Fruit fly (Drosophila melanogaster) whole organism, embryonic: ENCODE data around the gene EMC3.
A peak's percentile ranks its signal among the peaks of the same experiment; 100 is the strongest.

Experiments
- CG10366 ChIP-seq: fragments of 200-800 bp; sonication (Bioruptor generic); IDR thresholded peaks from 2 replicates; pipeline ENCODE4 v1.3.6; 2022; ENCODE audit warnings: missing biosample characterization, missing genetic modification characterization
- CG10543 ChIP-seq: fragments of 200-800 bp; sonication (Bioruptor generic); optimal IDR thresholded peaks from 3 replicates; lab custom pipeline; 2017; ENCODE audit warnings: missing biosample characterization, mild to moderate bottlenecking, missing genetic modification characterization, moderate library complexity
- CG10565 ChIP-seq: fragments of 200-800 bp; sonication (Bioruptor generic); optimal IDR thresholded peaks from 3 replicates; lab custom pipeline; 2016; ENCODE audit warnings: missing biosample characterization, mild to moderate bottlenecking, missing genetic modification characterization
- CG10654 ChIP-seq: fragments of 200-800 bp; sonication (Bioruptor generic); optimal IDR thresholded peaks from 2 replicates; lab custom pipeline; 2016; ENCODE audit warnings: missing biosample characterization, missing genetic modification characterization
- CG11560 ChIP-seq: fragments of 200-800 bp; sonication (Bioruptor generic); IDR thresholded peaks from 3 replicates; pipeline ENCODE4 v1.3.6; 2022; ENCODE audit warnings: missing biosample characterization, missing genetic modification characterization
- CG12071 ChIP-seq: fragments of 200-800 bp; sonication (Bioruptor generic); optimal IDR thresholded peaks from 3 replicates; lab custom pipeline; 2018; ENCODE audit warnings: missing biosample characterization, mild to moderate bottlenecking, missing genetic modification characterization
- CG12104 ChIP-seq: fragments of 200-800 bp; sonication (Bioruptor generic); optimal IDR thresholded peaks from 3 replicates; lab custom pipeline; 2016; ENCODE audit warnings: missing biosample characterization, missing genetic modification characterization
- CG12219 ChIP-seq: fragments of 200-800 bp; sonication (Bioruptor generic); optimal IDR thresholded peaks from 3 replicates; lab custom pipeline; 2018; ENCODE audit warnings: missing biosample characterization, mild to moderate bottlenecking, missing genetic modification characterization
- CG16813 ChIP-seq: fragments of 200-800 bp; sonication (Bioruptor generic); IDR thresholded peaks from 3 replicates; pipeline ENCODE4 v1.3.6; 2022; ENCODE audit warnings: missing biosample characterization, missing genetic modification characterization; ENCODE audit not compliant: partially characterized antibody
- CG16815 ChIP-seq: fragments of 200-800 bp; sonication (Bioruptor generic); optimal IDR thresholded peaks from 3 replicates; lab custom pipeline; 2017; ENCODE audit warnings: missing biosample characterization, mild to moderate bottlenecking, missing genetic modification characterization
- CG17328 ChIP-seq: fragments of 200-800 bp; sonication (Bioruptor generic); IDR thresholded peaks from 2 replicates; pipeline ENCODE4 v1.3.6; 2022; ENCODE audit warnings: missing biosample characterization, missing genetic modification characterization
- CG17829 ChIP-seq: fragments of 200-800 bp; optimal IDR thresholded peaks from 2 replicates; lab custom pipeline; 2019; ENCODE audit warnings: missing biosample characterization, mild to moderate bottlenecking, missing genetic modification characterization, moderate library complexity
- CG2129 ChIP-seq: fragments of 200-800 bp; sonication (Bioruptor generic); IDR thresholded peaks from 2 replicates; pipeline ENCODE4 v1.3.6; 2022; ENCODE audit warnings: missing biosample characterization, missing genetic modification characterization; ENCODE audit not compliant: partially characterized antibody
- CG30431 ChIP-seq: fragments of 200-800 bp; sonication (Bioruptor generic); optimal IDR thresholded peaks from 2 replicates; lab custom pipeline; 2017; ENCODE audit warnings: missing biosample characterization, missing genetic modification characterization
- CG4404 ChIP-seq: fragments of 200-800 bp; sonication (Bioruptor generic); IDR thresholded peaks from 2 replicates; pipeline ENCODE4 v1.3.6; 2022; ENCODE audit warnings: missing biosample characterization, missing genetic modification characterization
- CG4707 ChIP-seq: fragments of 200-800 bp; sonication (Bioruptor generic); optimal IDR thresholded peaks from 2 replicates; lab custom pipeline; 2018; ENCODE audit warnings: missing biosample characterization, mild to moderate bottlenecking, missing genetic modification characterization, moderate library complexity
- CG4730 ChIP-seq: fragments of 200-800 bp; sonication (Bioruptor generic); IDR thresholded peaks from 2 replicates; pipeline ENCODE4 v1.3.6; 2022; ENCODE audit warnings: missing biosample characterization, missing genetic modification characterization
- CG6683 ChIP-seq: fragments of 200-800 bp; sonication (Bioruptor generic); optimal IDR thresholded peaks from 2 replicates; lab custom pipeline; 2017; ENCODE audit warnings: missing biosample characterization, mild to moderate bottlenecking, missing genetic modification characterization, missing genetic modification reagents
- CG6765 ChIP-seq: fragments of 200-800 bp; sonication (Bioruptor generic); optimal IDR thresholded peaks from 3 replicates; lab custom pipeline; 2017; ENCODE audit warnings: missing biosample characterization, mild to moderate bottlenecking, missing genetic modification characterization
- CG7357 ChIP-seq: fragments of 200-800 bp; sonication (Bioruptor generic); IDR thresholded peaks from 3 replicates; pipeline ENCODE4 v1.3.6; 2022; ENCODE audit warnings: missing biosample characterization, missing genetic modification characterization
- CG7987 ChIP-seq: fragments of 200-800 bp; sonication (Bioruptor generic); optimal IDR thresholded peaks from 2 replicates; lab custom pipeline; 2018; ENCODE audit warnings: missing biosample characterization, mild to moderate bottlenecking, missing genetic modification characterization, moderate library complexity
- CG8359 ChIP-seq: fragments of 200-800 bp; sonication (Bioruptor generic); optimal IDR thresholded peaks from 2 replicates; lab custom pipeline; 2017; ENCODE audit warnings: missing biosample characterization, mild to moderate bottlenecking, missing genetic modification characterization, borderline replicate concordance
- CG9932 ChIP-seq: fragments of 200-800 bp; sonication (Bioruptor generic); IDR thresholded peaks from 2 replicates; pipeline ENCODE4 v1.3.6; 2022; ENCODE audit warnings: missing biosample characterization, missing genetic modification characterization
- HLH54F ChIP-seq: fragments of 200-800 bp; sonication (Bioruptor generic); optimal IDR thresholded peaks from 3 replicates; lab custom pipeline; 2016; ENCODE audit warnings: missing biosample characterization, missing genetic modification characterization
- Oaz ChIP-seq: fragments of 200-800 bp; sonication (Bioruptor generic); IDR thresholded peaks from 2 replicates; pipeline ENCODE4 v1.3.6; 2022; ENCODE audit warnings: missing biosample characterization, missing genetic modification characterization
- PHDP ChIP-seq: fragments of 200-800 bp; sonication (Bioruptor generic); optimal IDR thresholded peaks from 3 replicates; lab custom pipeline; 2018; ENCODE audit warnings: missing biosample characterization, mild to moderate bottlenecking, missing genetic modification characterization, moderate library complexity
- Side ChIP-seq: fragments of 200-800 bp; sonication (Bioruptor generic); optimal IDR thresholded peaks from 2 replicates; lab custom pipeline; 2016; ENCODE audit warnings: missing biosample characterization, missing genetic modification characterization
- Sox100B ChIP-seq: fragments of 200-800 bp; sonication (Bioruptor generic); optimal IDR thresholded peaks from 3 replicates; lab custom pipeline; 2018; ENCODE audit warnings: missing biosample characterization, mild to moderate bottlenecking, missing genetic modification characterization
- ap ChIP-seq: fragments of 200-800 bp; sonication (Bioruptor generic); IDR thresholded peaks from 2 replicates; pipeline ENCODE4 v1.3.6; 2022; ENCODE audit warnings: missing biosample characterization, missing genetic modification characterization
- bcd ChIP-seq: fragments of 200-800 bp; sonication (Bioruptor generic); optimal IDR thresholded peaks from 2 replicates; lab custom pipeline; 2017; ENCODE audit warnings: missing biosample characterization, mild to moderate bottlenecking, missing genetic modification characterization
- chinmo ChIP-seq: fragments of 200-800 bp; sonication (Bioruptor generic); IDR thresholded peaks from 4 replicates; pipeline ENCODE4 v1.3.6; 2022; ENCODE audit warnings: missing biosample characterization, missing genetic modification characterization; ENCODE audit not compliant: partially characterized antibody
- danr ChIP-seq: fragments of 200-800 bp; sonication (Bioruptor generic); IDR thresholded peaks from 2 replicates; pipeline ENCODE4 v1.3.6; 2022; ENCODE audit warnings: missing biosample characterization, missing genetic modification characterization
- eve ChIP-seq, 2 experiments: fragments of >200 bp; optimal IDR thresholded peaks; 2 replicates each; lab custom pipeline; 2017; ENCODE audit warnings: missing biosample characterization in 2 of 2, missing genetic modification characterization in 2 of 2
- exex ChIP-seq: fragments of 200-800 bp; sonication (Bioruptor generic); optimal IDR thresholded peaks from 4 replicates; lab custom pipeline; 2018; ENCODE audit warnings: missing biosample characterization, mild to moderate bottlenecking, missing genetic modification characterization, moderate library complexity
- fd96Cb ChIP-seq: fragments of 200-800 bp; sonication (Bioruptor generic); optimal IDR thresholded peaks from 2 replicates; lab custom pipeline; 2018; ENCODE audit warnings: missing biosample characterization, mild to moderate bottlenecking, missing genetic modification characterization, moderate library complexity
- gce ChIP-seq: fragments of 200-800 bp; sonication (Bioruptor generic); IDR thresholded peaks from 3 replicates; pipeline ENCODE4 v1.3.6; 2022; ENCODE audit warnings: missing biosample characterization, missing genetic modification characterization
- gt ChIP-seq: fragments of 200-800 bp; sonication (Bioruptor generic); IDR thresholded peaks from 2 replicates; pipeline ENCODE4 v1.3.6; 2022; ENCODE audit warnings: missing biosample characterization, missing genetic modification characterization
- hbn ChIP-seq: fragments of 200-800 bp; sonication (Bioruptor generic); IDR thresholded peaks from 2 replicates; pipeline ENCODE4 v1.3.6; 2022; ENCODE audit warnings: missing biosample characterization, missing genetic modification characterization; ENCODE audit not compliant: partially characterized antibody
- jumu ChIP-seq: fragments of 200-800 bp; sonication (Bioruptor generic); optimal IDR thresholded peaks from 3 replicates; lab custom pipeline; 2016; ENCODE audit warnings: missing biosample characterization, missing genetic modification characterization
- odd ChIP-seq: fragments of 200-800 bp; sonication (Bioruptor generic); optimal IDR thresholded peaks from 2 replicates; lab custom pipeline; 2017; ENCODE audit warnings: missing biosample characterization, mild to moderate bottlenecking, missing genetic modification characterization
- p53 ChIP-seq: fragments of 200-800 bp; sonication (Bioruptor generic); optimal IDR thresholded peaks from 2 replicates; lab custom pipeline; 2016; ENCODE audit warnings: missing biosample characterization, missing genetic modification characterization
- pita ChIP-seq: fragments of 200-800 bp; sonication (Bioruptor generic); optimal IDR thresholded peaks from 2 replicates; lab custom pipeline; 2017; ENCODE audit warnings: missing biosample characterization, mild to moderate bottlenecking, missing genetic modification characterization
- pum ChIP-seq: fragments of 200-800 bp; sonication (Bioruptor generic); optimal IDR thresholded peaks from 2 replicates; lab custom pipeline; 2016; ENCODE audit warnings: missing biosample characterization, missing genetic modification characterization
- ro ChIP-seq: fragments of 200-800 bp; sonication (Bioruptor generic); IDR thresholded peaks from 2 replicates; pipeline ENCODE4 v1.3.6; 2022; ENCODE audit warnings: missing biosample characterization, missing genetic modification characterization
- sisA ChIP-seq: fragments of 200-800 bp; sonication (Bioruptor generic); IDR thresholded peaks from 2 replicates; pipeline ENCODE4 v1.3.6; 2022; ENCODE audit warnings: missing biosample characterization, missing genetic modification characterization
- tap ChIP-seq: fragments of 200-800 bp; optimal IDR thresholded peaks from 3 replicates; lab custom pipeline; 2019; ENCODE audit warnings: missing biosample characterization, mild to moderate bottlenecking, missing genetic modification characterization, moderate library complexity
- tup ChIP-seq: fragments of 200-800 bp; sonication (Bioruptor generic); optimal IDR thresholded peaks from 2 replicates; lab custom pipeline; 2016; ENCODE audit warnings: missing biosample characterization, mild to moderate bottlenecking, missing genetic modification characterization, moderate library complexity
- usp ChIP-seq: fragments of >200 bp; optimal IDR thresholded peaks from 2 replicates; lab custom pipeline; 2017; ENCODE audit warnings: missing biosample characterization, missing genetic modification characterization
- zf30C ChIP-seq: fragments of 200-800 bp; sonication (Bioruptor generic); optimal IDR thresholded peaks from 3 replicates; lab custom pipeline; 2018; ENCODE audit warnings: missing biosample characterization, mild to moderate bottlenecking, missing genetic modification characterization

EMC3 gene

DNA sequence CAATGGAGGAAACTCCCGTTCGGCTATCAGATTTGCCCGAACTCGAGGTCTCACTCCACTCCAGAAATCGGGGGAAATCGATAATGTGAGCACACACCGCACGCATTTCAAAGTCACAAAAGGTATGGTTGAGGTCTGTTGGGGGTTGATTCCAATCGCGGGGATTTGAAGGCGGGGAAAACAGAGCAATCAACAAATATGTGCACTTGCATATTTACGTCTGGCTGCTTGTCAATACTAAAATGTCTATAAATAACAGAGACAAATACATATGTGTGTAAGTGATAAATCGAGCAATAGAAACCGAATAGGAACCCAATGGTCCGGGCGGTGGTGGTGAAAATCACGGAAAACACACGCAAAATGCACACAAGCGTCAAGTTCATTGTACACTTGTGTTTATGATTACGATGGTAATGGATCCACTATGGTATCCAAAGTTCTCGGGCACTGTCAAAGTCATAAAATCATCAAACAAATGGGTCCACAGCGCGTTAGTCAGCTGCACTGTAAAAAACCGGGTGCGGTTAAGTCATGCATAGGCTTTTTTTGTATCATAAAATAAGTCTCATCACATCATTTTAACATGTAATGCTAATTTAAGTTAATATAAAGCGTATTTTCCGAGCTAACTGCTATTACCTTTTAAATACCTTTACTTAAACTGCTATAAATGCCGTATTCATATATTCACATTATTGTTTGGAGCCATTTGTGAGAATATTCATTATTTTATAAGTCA lies 19.8 kb upstream of the EMC3 start (continued):
- TF ChIP-seq ap (GFP tag; lab: Robert Waterston, UW) (peak; percentile 52; the same call in 1 of the 2 replicates), bcd (GFP tag; lab: Kevin White, UChicago) (peak; percentile 88), CG10654 (GFP tag; lab: Kevin White, UChicago) (peak; percentile 92), CG30431 (GFP tag; lab: Kevin White, UChicago) (peak; percentile 81), CG7357 (GFP tag; lab: Robert Waterston, UW) (peak; percentile 48; the same call in 2 of the 3 replicates), PHDP (tag; lab: Kevin White, UChicago) (peak; percentile 83), eve (GFP tag; optimal IDR thresholded peaks at IDR 0.05; lab: Kevin White, UChicago) (peak in 1 of 2 experiments; percentile 89), CG6765 (GFP tag; lab: Kevin White, UChicago) (peak; percentile 56), p53 (GFP tag; lab: Kevin White, UChicago) (peak; percentile 82), chinmo (GFP tag; lab: Robert Waterston, UW) (0 out of 4 replicates have a peak, but pooled peaks have one; percentile 56), HLH54F (peak; percentile 58), CG16813 (GFP tag; lab: Robert Waterston, UW) (no peak), Sox100B (GFP tag; lab: Kevin White, UChicago) (peak; percentile 83), CG16815 (GFP tag; lab: Kevin White, UChicago) (peak; percentile 74), zf30C (GFP tag; lab: Kevin White, UChicago) (no peak), CG4730 (GFP tag; lab: Robert Waterston, UW) (peak; percentile 61; the same call in 1 of the 2 replicates), ro (GFP tag; lab: Robert Waterston, UW) (peak; percentile 76; the same call in 1 of the 2 replicates), CG9932 (GFP tag; lab: Robert Waterston, UW) (no peak), CG4404 (GFP tag; lab: Robert Waterston, UW) (0 out of 2 replicates have a peak, but pooled peaks have one; percentile 33), CG6683 (GFP tag; lab: Kevin White, UChicago) (peak; percentile 77), tap (tag; lab: Kevin White, UChicago) (peak; percentile 62), CG4707 (peak; percentile 84), CG17829 (peak; percentile 70), CG10543 (GFP tag; lab: Kevin White, UChicago) (peak; percentile 75), CG12104 (GFP tag; lab: Kevin White, UChicago) (peak; percentile 92), hbn (no peak), fd96Cb (peak; percentile 76), CG10366 (peak; percentile 46; the same call in 1 of the 2 replicates), usp (no peak), CG8359 (GFP tag; lab: Kevin White, UChicago) (peak; percentile 90), Side (GFP tag; lab: Kevin White, UChicago) (peak; percentile 91), jumu (GFP tag; lab: Kevin White, UChicago) (peak; percentile 83), tup (peak; percentile 86), CG7987 (GFP tag; lab: Kevin White, UChicago) (peak; percentile 93), pum (GFP tag; lab: Kevin White, UChicago) (peak; percentile 82), odd (GFP tag; lab: Kevin White, UChicago) (peak; percentile 90), Oaz (GFP tag; lab: Robert Waterston, UW) (no peak), CG11560 (no peak), CG10565 (peak; percentile 25), exex (peak; percentile 60), gce (peak; percentile 92), danr (GFP tag; lab: Robert Waterston, UW) (peak; percentile 54), gt (GFP tag; lab: Robert Waterston, UW) (peak; percentile 41; the same call in 1 of the 2 replicates), pita (no peak), CG2129 (GFP tag; lab: Robert Waterston, UW) (no peak), CG12071 (GFP tag; lab: Kevin White, UChicago) (peak; percentile 86), sisA (GFP tag; lab: Robert Waterston, UW) (no peak), CG12219 (GFP tag; lab: Kevin White, UChicago) (peak; percentile 79), CG17328 (GFP tag; lab: Robert Waterston, UW) (peak; percentile 85)
